Fruit fly (Drosophila melanogaster): ENCODE results near the gene crim.
A peak's percentile ranks its signal among the peaks of the same experiment; 100 is the strongest.

Gene crim

DNA sequence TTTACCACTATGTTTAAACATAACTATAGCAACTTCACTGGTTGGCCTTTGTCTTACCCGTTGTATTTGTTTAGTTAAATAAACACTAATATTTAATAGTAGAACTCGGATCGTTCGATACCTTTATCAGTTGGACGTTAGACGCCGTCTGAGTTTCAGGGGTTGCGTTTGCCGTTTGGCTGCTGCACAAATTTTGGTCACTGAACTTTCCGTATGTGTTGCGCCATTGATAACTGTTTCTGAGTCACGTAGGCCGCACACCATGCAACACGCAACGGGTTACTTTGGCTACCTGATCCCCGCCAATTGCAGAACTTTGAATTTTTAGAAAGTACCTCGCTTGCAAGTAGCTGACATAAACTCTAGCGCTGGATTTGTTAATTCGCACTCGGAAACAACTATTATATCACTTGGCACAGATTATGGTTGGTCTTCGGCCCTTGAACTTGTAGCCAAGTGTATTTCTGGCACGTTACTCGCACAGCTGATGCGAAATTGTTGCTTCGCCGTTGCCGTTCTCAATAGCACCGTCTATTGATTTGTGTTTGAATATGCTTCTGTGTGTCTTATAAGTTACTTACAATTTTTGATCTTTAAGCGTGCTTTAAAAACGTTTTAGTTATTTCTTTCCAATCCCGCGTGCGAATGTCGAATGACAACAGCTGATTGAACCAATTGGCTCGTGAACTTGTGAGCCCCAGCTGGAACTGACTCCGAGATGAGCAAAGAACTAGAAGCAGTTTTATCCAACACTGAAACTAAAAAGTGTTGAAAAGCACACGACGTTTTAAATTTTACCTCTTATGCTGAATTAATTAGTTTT is 14.7 kb downstream of the crim start, which contains the start of gene Dph1 (continued):
- TF ChIP-seq chif (GFP tag; optimal IDR thresholded peaks at IDR 0.05) (peak; percentile 69 to 85), danr (GFP tag; IDR thresholded peaks at IDR 0.05) (peak; percentile 68; the same call in 1 of the 2 replicates), gro (GFP tag; optimal IDR thresholded peaks at IDR 0.05) (peak; percentile 70), CG18764 (GFP tag; optimal IDR thresholded peaks at IDR 0.05) (peak; percentile 42), cg (GFP tag; optimal IDR thresholded peaks at IDR 0.05) (no peak), zfh1 (GFP tag; IDR thresholded peaks at IDR 0.05) (peak; percentile 92), CG30403 (GFP tag; optimal IDR thresholded peaks at IDR 0.05) (peak; percentile 85), Atf6 (GFP tag; IDR thresholded peaks at IDR 0.05) (peak; percentile 82), CG7357 (GFP tag; IDR thresholded peaks at IDR 0.05) (peak; percentile 76; the same call in 1 of the 3 replicates), D19A (tag; optimal IDR thresholded peaks at IDR 0.05) (peak; percentile 76), mirr (GFP tag; optimal IDR thresholded peaks at IDR 0.05) (peak; percentile 61), Bgb (GFP tag; IDR thresholded peaks at IDR 0.05; ENCODE audit: partially characterized antibody) (peak; percentile 59), Adf1 (GFP tag; IDR thresholded peaks at IDR 0.05) (peak; percentile 36; the same call in 1 of the 2 replicates), lmd (GFP tag; IDR thresholded peaks at IDR 0.05) (peak; percentile 86; the same call in 1 of the 2 replicates), CG4328 (GFP tag; optimal IDR thresholded peaks at IDR 0.05) (peak; percentile 54), Xbp1 (GFP tag; optimal IDR thresholded peaks at IDR 0.05) (peak; percentile 86), eve (GFP tag; optimal IDR thresholded peaks at IDR 0.05) (peak in 1 of 2 experiments; percentile 93), MTF-1 (GFP tag; optimal IDR thresholded peaks at IDR 0.05; ENCODE audit: borderline replicate concordance) (peak; percentile 54), usp (GFP tag; optimal IDR thresholded peaks at IDR 0.05) (no peak), HLH4C (GFP tag; IDR thresholded peaks at IDR 0.05; ENCODE audit: partially characterized antibody) (0 out of 3 replicates have a peak, but pooled peaks have one; percentile 34), CG3847 (GFP tag; IDR thresholded peaks at IDR 0.05) (peak; percentile 56), vnd (GFP tag; IDR thresholded peaks at IDR 0.05; ENCODE audit: partially characterized antibody) (no peak), bcd (GFP tag; optimal IDR thresholded peaks at IDR 0.05) (peak; percentile 88), Fer2 (tag; optimal IDR thresholded peaks at IDR 0.05) (no peak), Ptx1 (GFP tag; IDR thresholded peaks at IDR 0.05) (no peak; the same call in 1 of the 2 replicates), Dip3 (GFP tag; optimal IDR thresholded peaks at IDR 0.05) (peak; percentile 77), CG4854 (GFP tag; optimal IDR thresholded peaks at IDR 0.05) (peak; percentile 32), CG10959 (GFP tag; IDR thresholded peaks at IDR 0.05) (peak; percentile 66), CG17912 (GFP tag; optimal IDR thresholded peaks at IDR 0.05) (no peak), salm (tag; optimal IDR thresholded peaks at IDR 0.05) (peak; percentile 53), oc (tag; optimal IDR thresholded peaks at IDR 0.05) (peak; percentile 91), trh (GFP tag; optimal IDR thresholded peaks at IDR 0.05) (peak; percentile 52), Pdp1 (GFP tag; optimal IDR thresholded peaks at IDR 0.05) (peak; percentile 75 to 96), emc (GFP tag; optimal IDR thresholded peaks at IDR 0.05) (peak; percentile 86), zen (tag; optimal IDR thresholded peaks at IDR 0.05) (peak; percentile 41), sens (GFP tag) (peak; percentile 98), abd-A (tag; optimal IDR thresholded peaks at IDR 0.05) (peak; percentile 30), br (optimal IDR thresholded peaks at IDR 0.05) (no peak), Ets65A (GFP tag) (peak; percentile 97), sisA (GFP tag; IDR thresholded peaks at IDR 0.05) (peak; percentile 78), D (optimal IDR thresholded peaks at IDR 0.05) (no peak), D (GFP tag; optimal IDR thresholded peaks at IDR 0.05) (peak; percentile 81), sug (tag; optimal IDR thresholded peaks at IDR 0.05) (peak; percentile 54), Hr78 (GFP tag; optimal IDR thresholded peaks at IDR 0.05) (peak in 1 of 2 experiments; percentile 89), CG7372 (GFP tag; IDR thresholded peaks at IDR 0.05) (peak; percentile 85), Hr51 (GFP tag; optimal IDR thresholded peaks at IDR 0.05) (peak; percentile 50 to 87), CG6813 (GFP tag; optimal IDR thresholded peaks at IDR 0.05) (peak; percentile 84), CG30431 (GFP tag; optimal IDR thresholded peaks at IDR 0.05) (peak; percentile 73), CG6175 (GFP tag; IDR thresholded peaks at IDR 0.05) (peak; percentile 67; the same call in 2 of the 3 replicates)

Measured in whole organism, embryonic.